Worm (Caenorhabditis elegans) whole organism, young adult: Measurements from ENCODE around the gene ZC506.1.

Experiments
- C17E4.6 ChIP-seq: fragments of 200-800 bp; sonication (Bioruptor generic); IDR thresholded peaks from 2 replicates; pipeline ENCODE4 v1.3.6; 2022; ENCODE audit warnings: missing genetic modification reagents, missing genetic modification characterization, missing compliant biosample characterization
- D2030.7 ChIP-seq: fragments of 200-800 bp; sonication (Bioruptor generic); IDR thresholded peaks from 2 replicates; pipeline ENCODE4 v1.3.6; 2022; ENCODE audit warnings: missing genetic modification reagents, missing genetic modification characterization, missing compliant biosample characterization
- F22D6.2 ChIP-seq: sonication (generic microtip); optimal IDR thresholded peaks from 2 replicates; lab custom pipeline; 2016; ENCODE audit warnings: mild to moderate bottlenecking, missing genetic modification characterization, missing compliant biosample characterization
- F23B12.7 ChIP-seq: sonication (generic microtip); optimal IDR thresholded peaks from 2 replicates; lab custom pipeline; 2017; ENCODE audit warnings: missing genetic modification characterization, mild to moderate bottlenecking, missing compliant biosample characterization, antibody characterized with exemption, moderate library complexity; ENCODE audit not compliant: insufficient read depth
- F37B4.10 ChIP-seq: fragments of 200-800 bp; sonication (Bioruptor generic); IDR thresholded peaks from 2 replicates; pipeline ENCODE4 v1.3.6; 2022; ENCODE audit warnings: missing genetic modification characterization, missing compliant biosample characterization
- F39B2.1 ChIP-seq: fragments of 200-800 bp; sonication (Bioruptor generic); IDR thresholded peaks from 2 replicates; pipeline ENCODE4 v1.3.6; 2022; ENCODE audit warnings: missing genetic modification reagents, missing genetic modification characterization, missing compliant biosample characterization
- F52B5.7 ChIP-seq: sonication (generic microtip); optimal IDR thresholded peaks from 2 replicates; lab custom pipeline; 2016; ENCODE audit warnings: mild to moderate bottlenecking, missing genetic modification characterization, missing compliant biosample characterization
- F57A8.1 ChIP-seq: fragments of 200-800 bp; sonication (Bioruptor generic); optimal IDR thresholded peaks from 2 replicates; lab custom pipeline; 2018; ENCODE audit warnings: mild to moderate bottlenecking, missing genetic modification characterization, moderate library complexity, missing compliant biosample characterization
- F57C9.4 ChIP-seq: sonication (generic microtip); optimal IDR thresholded peaks from 2 replicates; lab custom pipeline; 2017; ENCODE audit warnings: mild to moderate bottlenecking, missing genetic modification characterization, missing compliant biosample characterization
- Y95B8A.8 ChIP-seq: fragments of 200-800 bp; sonication (Bioruptor generic); IDR thresholded peaks from 2 replicates; pipeline ENCODE4 v1.3.6; 2022; ENCODE audit warnings: missing genetic modification reagents, missing genetic modification characterization, missing compliant biosample characterization
- akir-1 ChIP-seq: fragments of 200-800 bp; sonication (Bioruptor generic); optimal IDR thresholded peaks from 2 replicates; lab custom pipeline; 2018; ENCODE audit warnings: mild to moderate bottlenecking, missing genetic modification characterization, moderate library complexity, missing compliant biosample characterization
- aptf-2 ChIP-seq: fragments of 200-800 bp; sonication (Bioruptor generic); conservative IDR thresholded peaks from 2 replicates; pipeline ENCODE4 v1.3.6; 2022; ENCODE audit warnings: missing genetic modification reagents, missing genetic modification characterization, missing compliant biosample characterization
- aptf-3 ChIP-seq: fragments of 200-800 bp; sonication (Bioruptor generic); IDR thresholded peaks from 2 replicates; pipeline ENCODE4 v1.3.6; 2022; ENCODE audit warnings: missing genetic modification characterization, missing compliant biosample characterization
- atf-7 ChIP-seq: sonication (generic microtip); optimal IDR thresholded peaks from 2 replicates; lab custom pipeline; 2017; ENCODE audit warnings: mild to moderate bottlenecking, missing genetic modification characterization, missing compliant biosample characterization
- attf-3 ChIP-seq: fragments of 200-800 bp; sonication (Bioruptor generic); conservative IDR thresholded peaks from 2 replicates; pipeline ENCODE4 v1.3.6; 2022; ENCODE audit warnings: missing genetic modification reagents, missing genetic modification characterization, missing compliant biosample characterization
- attf-5 ChIP-seq: fragments of 200-800 bp; sonication (Bioruptor generic); optimal IDR thresholded peaks from 2 replicates; lab custom pipeline; 2018; ENCODE audit warnings: mild to moderate bottlenecking, missing genetic modification characterization, missing compliant biosample characterization
- attf-6 ChIP-seq: fragments of 200-800 bp; sonication (Bioruptor generic); IDR thresholded peaks from 2 replicates; pipeline ENCODE4 v1.3.6; 2022; ENCODE audit warnings: missing genetic modification reagents, missing genetic modification characterization, missing compliant biosample characterization
- ccch-3 ChIP-seq: fragments of 200-800 bp; sonication (Bioruptor generic); optimal IDR thresholded peaks from 2 replicates; lab custom pipeline; 2018; ENCODE audit warnings: mild to moderate bottlenecking, missing genetic modification characterization, missing compliant biosample characterization
- ceh-100 ChIP-seq: fragments of 200-800 bp; sonication (Bioruptor generic); IDR thresholded peaks from 2 replicates; pipeline ENCODE4 v1.3.6; 2022; ENCODE audit warnings: missing genetic modification reagents, missing genetic modification characterization, missing compliant biosample characterization
- ceh-27 ChIP-seq: fragments of 200-800 bp; sonication (Bioruptor generic); optimal IDR thresholded peaks from 2 replicates; lab custom pipeline; 2018; ENCODE audit warnings: mild to moderate bottlenecking, missing genetic modification characterization, moderate library complexity, missing compliant biosample characterization
- ceh-40 ChIP-seq: fragments of 200-800 bp; sonication (Bioruptor generic); IDR thresholded peaks from 2 replicates; pipeline ENCODE4 v1.3.6; 2022; ENCODE audit warnings: missing genetic modification characterization, missing compliant biosample characterization
- ceh-91 ChIP-seq: fragments of 200-800 bp; sonication (Bioruptor generic); IDR thresholded peaks from 2 replicates; pipeline ENCODE4 v1.3.6; 2022; ENCODE audit warnings: missing genetic modification reagents, missing genetic modification characterization, missing compliant biosample characterization
- egl-44 ChIP-seq: fragments of 200-800 bp; sonication (Bioruptor generic); IDR thresholded peaks from 2 replicates; pipeline ENCODE4 v1.3.6; 2022; ENCODE audit warnings: missing genetic modification reagents, missing genetic modification characterization, missing compliant biosample characterization
- ets-4 ChIP-seq: fragments of 200-800 bp; sonication (Bioruptor generic); optimal IDR thresholded peaks from 2 replicates; lab custom pipeline; 2018; ENCODE audit warnings: mild to moderate bottlenecking, missing genetic modification characterization, missing compliant biosample characterization
- hlh-12 ChIP-seq: sonication (generic microtip); optimal IDR thresholded peaks from 2 replicates; lab custom pipeline; 2016; ENCODE audit warnings: missing genetic modification characterization, missing compliant biosample characterization
- hmg-20 ChIP-seq: fragments of 200-800 bp; sonication (Bioruptor generic); IDR thresholded peaks from 2 replicates; pipeline ENCODE4 v1.3.6; 2022; ENCODE audit warnings: missing genetic modification reagents, missing genetic modification characterization, missing compliant biosample characterization
- let-607 ChIP-seq, 2 experiments: fragments of 200-800 bp in 1 of 2; sonication (Bioruptor generic) in 1 of 2; sonication (generic microtip) in 1 of 2; optimal IDR thresholded peaks; 2 replicates each; lab custom pipeline; 2016 to 2018; ENCODE audit warnings: mild to moderate bottlenecking in 2 of 2, missing compliant biosample characterization in 2 of 2, missing genetic modification characterization in 2 of 2, moderate library complexity in 2 of 2, missing genotype in 1 of 2
- lin-40 ChIP-seq: sonication (generic microtip); optimal IDR thresholded peaks from 2 replicates; lab custom pipeline; 2016; ENCODE audit warnings: missing genetic modification characterization, mild to moderate bottlenecking, missing compliant biosample characterization, missing genotype, missing genetic modification reagents
- madf-3 ChIP-seq: fragments of 200-800 bp; sonication (Bioruptor generic); IDR thresholded peaks from 2 replicates; pipeline ENCODE4 v1.3.6; 2022; ENCODE audit warnings: missing genetic modification reagents, missing genetic modification characterization, missing compliant biosample characterization
- madf-6 ChIP-seq: fragments of 200-800 bp; sonication (Bioruptor generic); IDR thresholded peaks from 2 replicates; pipeline ENCODE4 v1.3.6; 2022; ENCODE audit warnings: missing genetic modification reagents, missing genetic modification characterization, missing compliant biosample characterization
- madf-8 ChIP-seq: fragments of 200-800 bp; sonication (Bioruptor generic); conservative IDR thresholded peaks from 2 replicates; pipeline ENCODE4 v1.3.6; 2022; ENCODE audit warnings: missing genetic modification reagents, missing genetic modification characterization, missing compliant biosample characterization
- mcd-1 ChIP-seq: fragments of 200-800 bp; sonication (Bioruptor generic); IDR thresholded peaks from 2 replicates; pipeline ENCODE4 v1.3.6; 2022; ENCODE audit warnings: missing genetic modification reagents, missing genetic modification characterization, missing compliant biosample characterization
- mel-28 ChIP-seq: sonication (generic microtip); optimal IDR thresholded peaks from 2 replicates; lab custom pipeline; 2016; ENCODE audit warnings: borderline replicate concordance, mild to moderate bottlenecking, missing genetic modification characterization, missing compliant biosample characterization
- mes-4 ChIP-seq: sonication (generic microtip); optimal IDR thresholded peaks from 2 replicates; lab custom pipeline; 2016; ENCODE audit warnings: missing genotype, missing genetic modification characterization, missing compliant biosample characterization
- mxl-1 ChIP-seq: sonication (generic microtip); optimal IDR thresholded peaks from 2 replicates; lab custom pipeline; 2016; ENCODE audit warnings: missing genetic modification characterization, missing compliant biosample characterization
- nfya-2 ChIP-seq: fragments of 200-800 bp; sonication (Bioruptor generic); IDR thresholded peaks from 2 replicates; pipeline ENCODE4 v1.3.6; 2022; ENCODE audit warnings: missing genetic modification reagents, missing genetic modification characterization, missing compliant biosample characterization
- nhr-27 ChIP-seq: fragments of 200-800 bp; sonication (Bioruptor generic); optimal IDR thresholded peaks from 2 replicates; lab custom pipeline; 2018; ENCODE audit warnings: mild to moderate bottlenecking, missing genetic modification characterization, moderate library complexity, missing compliant biosample characterization
- nhr-80 ChIP-seq: sonication (generic microtip); optimal IDR thresholded peaks from 2 replicates; lab custom pipeline; 2016; ENCODE audit warnings: missing genetic modification characterization, missing compliant biosample characterization
- nhr-90 ChIP-seq: sonication (generic microtip); optimal IDR thresholded peaks from 2 replicates; lab custom pipeline; 2016; ENCODE audit warnings: missing genotype, mild to moderate bottlenecking, missing genetic modification characterization, missing compliant biosample characterization
- pbrm-1 ChIP-seq: fragments of 200-800 bp; sonication (Bioruptor generic); IDR thresholded peaks from 2 replicates; pipeline ENCODE4 v1.3.6; 2022; ENCODE audit warnings: missing genetic modification reagents, missing genetic modification characterization, missing compliant biosample characterization
- rec-8 ChIP-seq, 2 experiments: sonication (generic microtip); optimal IDR thresholded peaks; 2 replicates each; lab custom pipeline; 2016; ENCODE audit warnings: mild to moderate bottlenecking in 2 of 2, missing genetic modification characterization in 2 of 2, missing genetic modification reagents in 2 of 2, missing genotype in 2 of 2, missing biosample characterization in 1 of 2, missing compliant biosample characterization in 1 of 2, moderate library complexity in 1 of 2
- snpc-1.1 ChIP-seq: sonication (generic microtip); optimal IDR thresholded peaks from 2 replicates; lab custom pipeline; 2017; ENCODE audit warnings: missing genetic modification characterization, mild to moderate bottlenecking, missing compliant biosample characterization, antibody characterized with exemption, moderate library complexity, missing genotype, missing genetic modification reagents; ENCODE audit not compliant: insufficient read depth
- snpc-4 ChIP-seq, 5 experiments: fragments of 150-350 bp in 1 of 5; sonication (generic microtip) in 4 of 5; optimal IDR thresholded peaks; 2 replicates each; lab custom pipeline; 2014 to 2018; ENCODE audit warnings: missing genetic modification characterization in 5 of 5, missing biosample characterization in 3 of 5, antibody characterized with exemption in 2 of 5, mild to moderate bottlenecking in 2 of 5, missing compliant biosample characterization in 2 of 5, missing genotype in 2 of 5, moderate library complexity in 2 of 5, missing genetic modification reagents in 1 of 5
- tbx-9 ChIP-seq: sonication (generic microtip); optimal IDR thresholded peaks from 2 replicates; lab custom pipeline; 2016; ENCODE audit warnings: borderline replicate concordance, missing genetic modification characterization, inconsistent platforms, missing compliant biosample characterization
- tlf-1 ChIP-seq: fragments of 200-800 bp; sonication (Bioruptor generic); optimal IDR thresholded peaks from 2 replicates; lab custom pipeline; 2018; ENCODE audit warnings: mild to moderate bottlenecking, missing genetic modification characterization, missing compliant biosample characterization
- unc-62 ChIP-seq: fragments of 150-350 bp; optimal IDR thresholded peaks from 2 replicates; lab custom pipeline; 2014; ENCODE audit warnings: missing biosample characterization, missing genetic modification reagents, missing genetic modification characterization
- zim-3 ChIP-seq: sonication (generic microtip); optimal IDR thresholded peaks from 2 replicates; lab custom pipeline; 2017; ENCODE audit warnings: mild to moderate bottlenecking, missing genetic modification characterization, moderate library complexity, missing compliant biosample characterization
- ztf-22 ChIP-seq: fragments of 200-800 bp; sonication (Bioruptor generic); optimal IDR thresholded peaks from 2 replicates; lab custom pipeline; 2018; ENCODE audit warnings: mild to moderate bottlenecking, missing genetic modification characterization, moderate library complexity, missing compliant biosample characterization

ZC506.1 gene

ce11 chrX:9958561-9958960 lies at the start of gene ZC506.1 (continued):
- TF ChIP-seq snpc-1.1 (tag; lab: Kevin White, UChicago) (no peak), hlh-12 (tag; lab: Kevin White, UChicago) (no peak), tlf-1 (peak; percentile 74), ceh-40 (GFP tag; lab: Robert Waterston, UW) (no peak), F39B2.1 (GFP tag; lab: Robert Waterston, UW) (no peak), ztf-22 (GFP tag; lab: Kevin White, UChicago) (peak; percentile 39), lin-40 (peak; percentile 94), F57A8.1 (GFP tag; lab: Kevin White, UChicago) (no peak), madf-6 (GFP tag; lab: Robert Waterston, UW) (no peak), aptf-3 (no peak), pbrm-1 (GFP tag; lab: Robert Waterston, UW) (peak; percentile 90), unc-62 (GFP tag; lab: Kevin White, UChicago) (no peak), mxl-1 (tag; lab: Kevin White, UChicago) (no peak), mel-28 (tag; lab: Kevin White, UChicago) (no peak), tbx-9 (tag; lab: Kevin White, UChicago) (no peak), attf-3 (no peak), akir-1 (no peak), attf-5 (GFP tag; lab: Kevin White, UChicago) (peak; percentile 92), hmg-20 (GFP tag; lab: Robert Waterston, UW) (no peak), F37B4.10 (GFP tag; lab: Robert Waterston, UW) (no peak), ets-4 (GFP tag; lab: Kevin White, UChicago) (peak; percentile 66), zim-3 (tag; lab: Kevin White, UChicago) (no peak), atf-7 (tag; lab: Kevin White, UChicago) (peak; percentile 76), ccch-3 (GFP tag; lab: Kevin White, UChicago) (no peak), D2030.7 (GFP tag; lab: Robert Waterston, UW) (no peak), egl-44 (GFP tag; lab: Robert Waterston, UW) (0 out of 2 replicates have a peak, but pooled peaks have one; percentile 37), rec-8 (tag; optimal IDR thresholded peaks at IDR 0.05; lab: Kevin White, UChicago) (no peak), madf-3 (GFP tag; lab: Robert Waterston, UW) (no peak), mcd-1 (GFP tag; lab: Robert Waterston, UW) (peak; percentile 99), nhr-27 (tag; lab: Kevin White, UChicago) (no peak), ceh-91 (no peak), C17E4.6 (GFP tag; lab: Robert Waterston, UW) (peak; percentile 62; the same call in 1 of the 2 replicates), F57C9.4 (no peak), ceh-100 (0 out of 2 replicates have a peak, but pooled peaks have one; percentile 36), ceh-27 (GFP tag; lab: Kevin White, UChicago) (peak; percentile 94), attf-6 (GFP tag; lab: Robert Waterston, UW) (no peak), nhr-90 (tag; lab: Kevin White, UChicago) (peak; percentile 61), nhr-80 (tag; lab: Kevin White, UChicago) (peak; percentile 96), mes-4 (tag; lab: Kevin White, UChicago) (no peak), F22D6.2 (tag; lab: Kevin White, UChicago) (peak; percentile 40), snpc-4 (GFP tag; optimal IDR thresholded peaks at IDR 0.05; lab: Kevin White, UChicago) (no peak), snpc-4 (tag; optimal IDR thresholded peaks at IDR 0.05; lab: Kevin White, UChicago) (peak in 3 of 4 experiments; percentile 64 to 70 (median 64)), F52B5.7 (tag; lab: Kevin White, UChicago) (no peak), nfya-2 (GFP tag; lab: Robert Waterston, UW) (no peak), let-607 (tag; optimal IDR thresholded peaks at IDR 0.05; lab: Kevin White, UChicago) (peak; percentile 92 to 96), F23B12.7 (tag; lab: Kevin White, UChicago) (peak; percentile 83), madf-8 (no peak), Y95B8A.8 (GFP tag; lab: Robert Waterston, UW) (no peak), aptf-2 (GFP tag; lab: Robert Waterston, UW) (0 out of 2 replicates have a peak, but pooled peaks have one; percentile 15)
